Fruit fly (Drosophila melanogaster): Measurements from ENCODE around the gene CG13901.
A peak's percentile ranks its signal among the peaks of the same experiment; 100 is the strongest.

Gene CG13901

DNA sequence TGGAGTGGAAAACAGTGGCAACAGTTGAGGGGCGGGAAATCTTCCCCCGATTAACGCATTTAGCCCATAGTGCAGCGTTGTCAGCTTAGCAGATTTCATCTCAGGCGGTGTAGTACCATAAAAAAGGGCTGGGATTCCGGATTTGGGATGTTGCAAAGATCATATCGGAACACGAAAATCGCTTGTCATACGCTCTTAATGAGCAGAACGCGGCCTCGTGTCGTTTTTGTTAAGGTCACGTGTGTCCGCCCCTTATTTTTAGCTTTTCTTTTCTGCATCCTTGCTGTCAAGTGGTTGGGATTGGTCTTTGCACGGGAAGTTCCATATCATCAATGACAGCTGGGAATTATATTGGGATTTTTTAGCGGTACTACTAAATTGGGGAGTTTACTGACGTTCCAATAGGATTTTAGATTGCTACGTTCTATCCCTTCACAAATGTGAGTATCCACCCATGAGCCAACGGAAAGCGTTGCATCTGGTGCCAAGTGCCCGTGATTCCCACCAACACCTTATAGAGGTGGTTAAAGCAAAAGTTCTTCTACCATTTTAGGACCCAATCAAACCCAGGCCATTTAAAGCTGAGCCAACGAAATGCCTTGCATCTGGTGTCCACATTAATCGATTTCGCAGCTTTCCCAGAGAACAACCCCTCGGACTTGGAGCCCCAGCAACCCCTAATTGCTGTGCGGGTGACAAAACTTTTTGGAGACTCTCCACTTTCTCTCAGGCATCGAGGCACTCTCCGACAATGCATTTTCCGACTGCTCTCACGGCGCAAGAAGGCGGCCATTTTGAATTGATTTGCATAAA lies 28.7 kb downstream of the CG13901 start (continued):
- TF ChIP-seq Trl (optimal IDR thresholded peaks at IDR 0.05) (peak; percentile 31 to 56), Trl (GFP tag; optimal IDR thresholded peaks at IDR 0.05) (no peak), abd-A (tag; optimal IDR thresholded peaks at IDR 0.05) (peak; percentile 6), Ets65A (GFP tag) (peak; percentile 12), Xrp1 (GFP tag; IDR thresholded peaks at IDR 0.05) (no peak), NC2β (GFP tag; optimal IDR thresholded peaks at IDR 0.05) (no peak), Hey (tag; optimal IDR thresholded peaks at IDR 0.05) (peak; percentile 91), phol (tag; optimal IDR thresholded peaks at IDR 0.05) (peak; percentile 22), chn (GFP tag; optimal IDR thresholded peaks at IDR 0.05) (no peak), Vsx1 (GFP tag; optimal IDR thresholded peaks at IDR 0.05) (no peak), nerfin-1 (tag; optimal IDR thresholded peaks at IDR 0.05) (peak; percentile 14), vvl (GFP tag; IDR thresholded peaks at IDR 0.05) (peak; percentile 58; the same call in 1 of the 2 replicates), CG12104 (GFP tag; optimal IDR thresholded peaks at IDR 0.05) (no peak), seq (GFP tag; IDR thresholded peaks at IDR 0.05) (no peak; the same call in 1 of the 2 replicates), NC2α (GFP tag; optimal IDR thresholded peaks at IDR 0.05) (no peak), bsh (GFP tag; optimal IDR thresholded peaks at IDR 0.05) (no peak), CG30020 (tag; optimal IDR thresholded peaks at IDR 0.05) (no peak), mam (GFP tag; optimal IDR thresholded peaks at IDR 0.05) (no peak), CG30431 (GFP tag; optimal IDR thresholded peaks at IDR 0.05) (no peak), Nf-YB (GFP tag; optimal IDR thresholded peaks at IDR 0.05) (peak; percentile 84), CG16779 (GFP tag; IDR thresholded peaks at IDR 0.05) (no peak), ftz-f1 (GFP tag; optimal IDR thresholded peaks at IDR 0.05) (no peak), pros (GFP tag; optimal IDR thresholded peaks at IDR 0.05) (peak; percentile 44), Deaf1 (tag; optimal IDR thresholded peaks at IDR 0.05) (peak; percentile 64), CG8388 (GFP tag; optimal IDR thresholded peaks at IDR 0.05) (no peak), fru (optimal IDR thresholded peaks at IDR 0.05) (no peak), CG4707 (GFP tag; optimal IDR thresholded peaks at IDR 0.05) (peak; percentile 14), fd3F (GFP tag; optimal IDR thresholded peaks at IDR 0.05) (no peak), CG11560 (tag; IDR thresholded peaks at IDR 0.05) (no peak), p53 (GFP tag; optimal IDR thresholded peaks at IDR 0.05) (no peak), CG7745 (tag; optimal IDR thresholded peaks at IDR 0.05) (no peak), Camta (GFP tag; optimal IDR thresholded peaks at IDR 0.05) (no peak), CG10462 (GFP tag; optimal IDR thresholded peaks at IDR 0.05) (no peak), CG32772 (GFP tag; IDR thresholded peaks at IDR 0.05) (no peak)

DNA sequence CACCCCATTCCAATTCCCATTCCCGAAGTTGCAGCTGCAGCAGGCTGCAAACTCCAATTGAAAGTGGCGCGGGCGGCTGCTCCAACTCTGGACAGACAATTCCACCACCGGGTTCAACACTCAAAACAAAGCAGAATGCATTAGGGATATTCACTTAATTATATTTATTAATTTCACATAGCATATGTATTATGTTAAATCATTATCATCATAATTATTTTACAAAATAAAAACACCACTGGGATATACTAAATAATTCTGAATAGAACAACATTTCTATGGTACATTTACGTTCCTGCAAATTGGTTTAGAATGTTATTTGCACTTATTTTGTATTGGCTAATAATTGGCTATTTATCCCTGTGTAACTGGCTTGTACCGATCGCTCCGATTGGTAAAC lies 30.2 kb downstream of the CG13901 start:
- TF ChIP-seq Dip2 (GFP tag; IDR thresholded peaks at IDR 0.05) = no peak
- TF ChIP-seq ranshi (GFP tag; IDR thresholded peaks at IDR 0.05) = no peak
- TF ChIP-seq Sry-β (GFP tag; optimal IDR thresholded peaks at IDR 0.05) = no peak
- no peak for TF ChIP-seq cato (GFP tag; optimal IDR thresholded peaks at IDR 0.05; ENCODE audit: borderline replicate concordance)
- TF ChIP-seq CG7786 (GFP tag; optimal IDR thresholded peaks at IDR 0.05) = no peak
- no peak for TF ChIP-seq btn (GFP tag; optimal IDR thresholded peaks at IDR 0.05)

All from whole organism, embryonic.